Worm (Caenorhabditis elegans) whole organism, early embryonic: Measurements from ENCODE around the gene T04B2.3.

ENCODE experiments used
- aly-1 ChIP-seq: sonication (generic microtip); optimal IDR thresholded peaks from 2 replicates; lab custom pipeline; 2016; ENCODE audit warnings: missing genetic modification characterization, missing compliant biosample characterization
- hnd-1 ChIP-seq: sonication (generic microtip); optimal IDR thresholded peaks from 2 replicates; lab custom pipeline; 2016; ENCODE audit warnings: missing genetic modification characterization, missing compliant biosample characterization
- scrt-1 ChIP-seq: fragments of 200-800 bp; sonication (Bioruptor generic); IDR thresholded peaks from 2 replicates; pipeline ENCODE4 v1.3.6; 2022; ENCODE audit warnings: missing genetic modification characterization, missing compliant biosample characterization

ce11 chrIV:10063941-10064340 lies 16.7 kb downstream of the T04B2.3 start:
- TF ChIP-seq scrt-1 (GFP tag; lab: Robert Waterston, UW) (no peak), hnd-1 (tag; lab: Kevin White, UChicago) (no peak), aly-1 (tag; lab: Kevin White, UChicago) (no peak)
